Fruit fly (Drosophila melanogaster): ENCODE measurements around the gene c12.2.

DNA sequence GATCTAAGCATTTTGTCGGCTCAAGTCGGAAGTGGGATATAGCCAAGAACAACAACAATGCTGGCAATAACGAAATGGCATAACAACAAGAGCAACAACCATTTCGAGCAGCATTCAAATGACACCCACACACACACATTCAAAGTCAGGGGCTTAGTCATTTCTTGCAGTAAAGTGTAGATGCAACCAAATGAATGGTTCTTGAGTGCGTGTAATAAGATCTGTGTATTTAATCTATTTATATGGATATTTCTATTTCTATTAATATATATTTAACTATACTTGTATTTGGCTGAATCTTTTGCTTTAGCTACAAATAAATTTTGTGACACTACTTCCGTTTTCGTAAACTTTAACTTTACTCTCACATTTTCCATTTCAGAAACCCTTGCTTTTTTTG lies 28.6 kb downstream of the c12.2 start:
- TF ChIP-seq CG8478 (optimal IDR thresholded peaks at IDR 0.05) (no peak), pan (optimal IDR thresholded peaks at IDR 0.05) (no peak), psq (optimal IDR thresholded peaks at IDR 0.05) (no peak), Dll (optimal IDR thresholded peaks at IDR 0.05) (no peak), usp (GFP tag; optimal IDR thresholded peaks at IDR 0.05) (no peak)

Measured in whole organism.